Fruit fly (Drosophila melanogaster): ENCODE results near the gene Rpt5.

Rpt5 gene

dm6 chr3R:23782456-23783402 is 30.1 kb downstream of the Rpt5 start:
- peak; percentile 93 for TF ChIP-seq Sox102F (GFP tag; optimal IDR thresholded peaks at IDR 0.05)
- TF ChIP-seq CG8319 (GFP tag; optimal IDR thresholded peaks at IDR 0.05): peak; percentile 73
- TF ChIP-seq CG34406 (GFP tag; optimal IDR thresholded peaks at IDR 0.05): peak; percentile 86
- TF ChIP-seq Hr38 (GFP tag; optimal IDR thresholded peaks at IDR 0.05): no peak
- peak; percentile 93 for TF ChIP-seq CG3919 (GFP tag; optimal IDR thresholded peaks at IDR 0.05)
- peak; percentile 93 for TF ChIP-seq CG6163 (GFP tag; IDR thresholded peaks at IDR 0.05)
- TF ChIP-seq eg (GFP tag; IDR thresholded peaks at IDR 0.05): peak; percentile 94
- TF ChIP-seq OdsH (GFP tag; optimal IDR thresholded peaks at IDR 0.05): peak; percentile 92
- TF ChIP-seq Smox (GFP tag; optimal IDR thresholded peaks at IDR 0.05): peak; percentile 90
- peak; percentile 85 for TF ChIP-seq lz (GFP tag; optimal IDR thresholded peaks at IDR 0.05)
- TF ChIP-seq Blimp-1 (GFP tag; optimal IDR thresholded peaks at IDR 0.05): peak; percentile 90
- peak; percentile 82 for TF ChIP-seq CG11762 (GFP tag; optimal IDR thresholded peaks at IDR 0.05; ENCODE audit: insufficient read depth)
- TF ChIP-seq CG8119 (GFP tag; IDR thresholded peaks at IDR 0.05): peak; percentile 93
- peak; percentile 89 for TF ChIP-seq Lpt (GFP tag; optimal IDR thresholded peaks at IDR 0.05)
- TF ChIP-seq salr (GFP tag; optimal IDR thresholded peaks at IDR 0.05): peak; percentile 66 to 83
- peak; percentile 68 for TF ChIP-seq CG9139 (GFP tag; optimal IDR thresholded peaks at IDR 0.05)
- TF ChIP-seq Eip75B (GFP tag; optimal IDR thresholded peaks at IDR 0.05): peak; percentile 91
- TF ChIP-seq svp (GFP tag): peak; percentile 95
- peak; percentile 91 for TF ChIP-seq Ets96B (tag; optimal IDR thresholded peaks at IDR 0.05)
- peak; percentile 93 for TF ChIP-seq CG10631 (GFP tag; optimal IDR thresholded peaks at IDR 0.05)
- peak; percentile 89 for TF ChIP-seq cyc (GFP tag; optimal IDR thresholded peaks at IDR 0.05)
- peak; percentile 58 for TF ChIP-seq Sox15 (GFP tag; optimal IDR thresholded peaks at IDR 0.05)
- peak; percentile 83 for TF ChIP-seq CG6792 (GFP tag; optimal IDR thresholded peaks at IDR 0.05)
- peak; percentile 79 for TF ChIP-seq fd59A (GFP tag; optimal IDR thresholded peaks at IDR 0.05)
- peak; percentile 61 for TF ChIP-seq vri (GFP tag; optimal IDR thresholded peaks at IDR 0.05)
- peak; percentile 93 for TF ChIP-seq esn (GFP tag; optimal IDR thresholded peaks at IDR 0.05)
- peak; percentile 88 for TF ChIP-seq Gug (GFP tag; IDR thresholded peaks at IDR 0.05)
- TF ChIP-seq CG31627 (GFP tag; optimal IDR thresholded peaks at IDR 0.05): peak; percentile 88
- peak; percentile 82 for TF ChIP-seq spab (GFP tag; optimal IDR thresholded peaks at IDR 0.05)
- peak; percentile 74 for TF ChIP-seq CG11902 (GFP tag; optimal IDR thresholded peaks at IDR 0.05)
- peak; percentile 88 for TF ChIP-seq Hr39 (GFP tag; optimal IDR thresholded peaks at IDR 0.05)
- peak; percentile 90 for TF ChIP-seq achi (GFP tag; optimal IDR thresholded peaks at IDR 0.05)
- TF ChIP-seq pdm3 (GFP tag; optimal IDR thresholded peaks at IDR 0.05): peak; percentile 92
- peak; percentile 37 for TF ChIP-seq CG6854 (GFP tag; optimal IDR thresholded peaks at IDR 0.05)
- TF ChIP-seq CG15336 (GFP tag; IDR thresholded peaks at IDR 0.05): peak; percentile 92
- peak; percentile 91 for TF ChIP-seq net (GFP tag; optimal IDR thresholded peaks at IDR 0.05)
- peak; percentile 91 for TF ChIP-seq topi (GFP tag; optimal IDR thresholded peaks at IDR 0.05)
- TF ChIP-seq CG11294 (GFP tag; IDR thresholded peaks at IDR 0.05): peak; percentile 86
- peak; percentile 77 for TF ChIP-seq CG6808 (GFP tag; optimal IDR thresholded peaks at IDR 0.05)
- TF ChIP-seq acj6 (GFP tag; optimal IDR thresholded peaks at IDR 0.05): peak; percentile 91
- peak; percentile 86 for TF ChIP-seq CG10669 (GFP tag; optimal IDR thresholded peaks at IDR 0.05)
- TF ChIP-seq Sox14 (GFP tag; optimal IDR thresholded peaks at IDR 0.05): peak; percentile 93
- peak; percentile 87 for TF ChIP-seq CG1621 (tag; optimal IDR thresholded peaks at IDR 0.05)
- peak; percentile 64 for TF ChIP-seq Eip93F (GFP tag; optimal IDR thresholded peaks at IDR 0.05)
- peak; percentile 87 for TF ChIP-seq dac (GFP tag; optimal IDR thresholded peaks at IDR 0.05)
- TF ChIP-seq CG7368 (GFP tag; optimal IDR thresholded peaks at IDR 0.05): peak; percentile 81
- peak; percentile 73 to 82 for TF ChIP-seq ss (GFP tag; optimal IDR thresholded peaks at IDR 0.05)
- peak; percentile 100 for TF ChIP-seq fkh (GFP tag; optimal IDR thresholded peaks at IDR 0.05)
- peak; percentile 96 for TF ChIP-seq CG32006 (GFP tag; optimal IDR thresholded peaks at IDR 0.05)

Data from whole organism, prepupa.